Fruit fly (Drosophila melanogaster): ENCODE data around the gene sev.

dm6 chrX:11044456-11044855 lies 41.6 kb downstream of the sev start, which contains the start of gene SmydA-4:
- TF ChIP-seq D1 (tag; optimal IDR thresholded peaks at IDR 0.05) = no peak
- TF ChIP-seq CG32121 (GFP tag; IDR thresholded peaks at IDR 0.05) = peak; percentile 15; the same call in 1 of the 2 replicates
